Worm (Caenorhabditis elegans) whole organism, L3 larva: ENCODE results near the gene R05G9.3.

Source experiments
- R02D3.7 ChIP-seq: fragments of 150-350 bp; optimal IDR thresholded peaks from 2 replicates; lab custom pipeline; 2014; ENCODE audit warnings: missing biosample characterization, missing genetic modification characterization
- ZK546.5 ChIP-seq: sonication (generic microtip); optimal IDR thresholded peaks from 2 replicates; lab custom pipeline; 2017; ENCODE audit warnings: missing biosample characterization, missing genetic modification characterization
- aly-2 ChIP-seq: fragments of 150-350 bp; optimal IDR thresholded peaks from 2 replicates; lab custom pipeline; 2014; ENCODE audit warnings: missing biosample characterization, missing genetic modification characterization
- ama-1 ChIP-seq: fragments of 150-350 bp; optimal IDR thresholded peaks from 2 replicates; lab custom pipeline; 2018
- ceh-16 ChIP-seq: sonication (generic microtip); optimal IDR thresholded peaks from 2 replicates; lab custom pipeline; 2017; ENCODE audit warnings: missing biosample characterization, missing genetic modification characterization
- ceh-28 ChIP-seq: fragments of 150-350 bp; optimal IDR thresholded peaks from 2 replicates; lab custom pipeline; 2014; ENCODE audit warnings: missing biosample characterization, missing genetic modification reagents, missing genetic modification characterization
- ceh-82 ChIP-seq: fragments of 150-350 bp; optimal IDR thresholded peaks from 2 replicates; lab custom pipeline; 2014; ENCODE audit warnings: missing biosample characterization, missing genetic modification characterization
- ceh-9 ChIP-seq: sonication (generic microtip); optimal IDR thresholded peaks from 2 replicates; lab custom pipeline; 2018; ENCODE audit warnings: missing biosample characterization, missing genetic modification characterization
- egl-27 ChIP-seq: sonication (generic microtip); optimal IDR thresholded peaks from 4 replicates; lab custom pipeline; 2017; ENCODE audit warnings: missing biosample characterization, missing genetic modification reagents, missing genetic modification characterization
- elt-2 ChIP-seq: sonication (generic microtip); optimal IDR thresholded peaks from 2 replicates; lab custom pipeline; 2016; ENCODE audit warnings: missing genetic modification reagents, mild to moderate bottlenecking, missing genetic modification characterization, missing compliant biosample characterization
- eor-1 ChIP-seq, 2 experiments: fragments of 150-350 bp; optimal IDR thresholded peaks; 2 replicates each; lab custom pipeline; 2014 to 2018; ENCODE audit warnings: missing biosample characterization in 2 of 2, missing genetic modification characterization in 2 of 2
- fkh-2 ChIP-seq: fragments of 150-350 bp; optimal IDR thresholded peaks from 2 replicates; lab custom pipeline; 2014; ENCODE audit warnings: missing biosample characterization, missing genetic modification reagents, missing genetic modification characterization
- hmg-11 ChIP-seq: sonication (generic microtip); optimal IDR thresholded peaks from 2 replicates; lab custom pipeline; 2016; ENCODE audit warnings: missing genetic modification characterization, missing compliant biosample characterization
- jun-1 ChIP-seq: fragments of 150-350 bp; optimal IDR thresholded peaks from 2 replicates; lab custom pipeline; 2014; ENCODE audit warnings: missing biosample characterization, missing genetic modification reagents, missing genetic modification characterization
- lin-39 ChIP-seq: fragments of 150-350 bp; optimal IDR thresholded peaks from 2 replicates; lab custom pipeline; 2018; ENCODE audit warnings: missing biosample characterization, missing genetic modification reagents, missing genetic modification characterization
- mdl-1 ChIP-seq: fragments of 150-350 bp; optimal IDR thresholded peaks from 2 replicates; lab custom pipeline; 2014; ENCODE audit warnings: missing biosample characterization, missing genetic modification characterization
- nhr-11 ChIP-seq: fragments of 150-350 bp; optimal IDR thresholded peaks from 2 replicates; lab custom pipeline; 2014; ENCODE audit warnings: missing biosample characterization, missing genetic modification characterization
- nhr-12 ChIP-seq: fragments of 150-350 bp; optimal IDR thresholded peaks from 2 replicates; lab custom pipeline; 2014; ENCODE audit warnings: missing biosample characterization, missing genetic modification characterization
- nhr-25 ChIP-seq: sonication (generic microtip); optimal IDR thresholded peaks from 2 replicates; lab custom pipeline; 2017; ENCODE audit warnings: missing biosample characterization, missing genetic modification characterization
- nhr-43 ChIP-seq: sonication (generic microtip); optimal IDR thresholded peaks from 2 replicates; lab custom pipeline; 2016; ENCODE audit warnings: mild to moderate bottlenecking, missing genetic modification characterization, missing compliant biosample characterization; ENCODE audit not compliant: poor library complexity, severe bottlenecking
- nhr-76 ChIP-seq: fragments of 150-350 bp; sonication (generic microtip); optimal IDR thresholded peaks from 5 replicates; lab custom pipeline; 2014; ENCODE audit warnings: missing biosample characterization, missing genetic modification characterization
- pha-4 ChIP-seq: fragments of 150-350 bp; optimal IDR thresholded peaks from 2 replicates; lab custom pipeline; 2014; ENCODE audit warnings: missing biosample characterization, missing genetic modification reagents, missing genetic modification characterization
- pqm-1 ChIP-seq: fragments of 150-350 bp; optimal IDR thresholded peaks from 2 replicates; lab custom pipeline; 2017; ENCODE audit warnings: missing biosample characterization, missing genetic modification characterization, inconsistent platforms
- sea-2 ChIP-seq: fragments of 150-350 bp; sonication (generic microtip); optimal IDR thresholded peaks from 4 replicates; lab custom pipeline; 2014; ENCODE audit warnings: missing biosample characterization, missing genetic modification reagents, missing genetic modification characterization
- ztf-11 ChIP-seq: fragments of 150-350 bp; optimal IDR thresholded peaks from 2 replicates; lab custom pipeline; 2014; ENCODE audit warnings: missing biosample characterization, missing genetic modification characterization
- ztf-4 ChIP-seq: fragments of 150-350 bp; optimal IDR thresholded peaks from 2 replicates; lab custom pipeline; 2014; ENCODE audit warnings: missing biosample characterization, missing genetic modification characterization

Gene R05G9.3

DNA sequence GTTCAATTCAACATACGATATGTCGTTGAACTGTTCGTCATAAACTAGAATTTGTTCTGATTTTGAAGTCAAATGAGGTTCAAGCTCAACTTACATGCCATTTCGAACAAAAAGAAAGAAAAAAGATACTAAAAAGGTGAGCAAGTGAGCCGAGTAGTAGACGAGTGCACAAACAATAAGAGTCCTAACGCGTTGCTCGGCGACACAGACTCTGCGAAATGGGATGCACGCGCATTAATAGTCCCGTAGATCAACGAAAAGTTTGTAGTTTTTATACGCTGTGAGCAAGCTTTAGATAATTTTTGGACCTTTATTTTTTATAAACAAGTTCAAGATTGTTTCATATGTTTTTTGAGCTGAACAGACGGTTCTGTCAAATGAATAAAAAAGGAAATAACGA lies 27.3 kb upstream of the R05G9.3 start, which contains the start of gene C56E6.4:
Gene C56E6.4, minus strand, starts transcription at position 101 of the 400 bp plus-strand sequence.
- no peak for TF ChIP-seq sea-2 (GFP tag; lab: Kevin White, UChicago)
- TF ChIP-seq ceh-28 (tag; lab: Kevin White, UChicago) = no peak
- TF ChIP-seq ceh-16 (tag; lab: Kevin White, UChicago) = no peak
- TF ChIP-seq hmg-11 (tag; lab: Kevin White, UChicago) = no peak
- TF ChIP-seq nhr-12 (tag; lab: Kevin White, UChicago) = no peak
- no peak for TF ChIP-seq ZK546.5 (tag; lab: Kevin White, UChicago)
- TF ChIP-seq fkh-2 = no peak

DNA sequence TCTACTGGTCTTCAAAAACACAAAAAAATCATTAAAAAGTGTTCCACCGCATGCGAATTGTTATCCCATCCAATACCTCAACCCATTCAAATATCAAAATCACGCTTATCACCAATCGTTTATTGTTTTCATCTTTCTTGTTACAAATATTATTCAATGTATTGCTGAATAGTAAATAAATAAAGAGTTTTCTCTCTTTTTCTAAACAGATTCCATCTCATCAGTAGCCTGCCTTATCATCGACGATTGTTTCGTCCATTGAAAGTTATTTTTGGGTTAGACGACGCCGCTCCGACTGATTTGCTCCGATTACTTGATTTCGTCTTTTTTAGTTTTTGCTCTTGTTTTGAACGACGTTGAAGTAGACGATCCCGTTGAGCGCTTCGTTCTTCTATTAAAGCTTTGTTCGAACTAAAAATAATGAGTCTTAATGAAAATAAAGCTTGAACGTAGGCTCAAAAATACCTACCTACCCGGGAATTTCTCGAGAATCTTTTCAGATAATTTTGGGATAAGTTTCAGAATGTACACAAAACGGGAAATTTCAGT lies 24.9 kb upstream of the R05G9.3 start:
- no peak for TF ChIP-seq nhr-12 (tag; lab: Kevin White, UChicago)
- peak; percentile 1 for TF ChIP-seq pha-4 (tag; lab: Kevin White, UChicago)
- peak; percentile 30 for TF ChIP-seq ceh-28 (tag; lab: Kevin White, UChicago)
- peak; percentile 1 for TF ChIP-seq elt-2 (tag; lab: Kevin White, UChicago)
- peak; percentile 67 for TF ChIP-seq ama-1 (lab: Kevin White, UChicago)

DNA sequence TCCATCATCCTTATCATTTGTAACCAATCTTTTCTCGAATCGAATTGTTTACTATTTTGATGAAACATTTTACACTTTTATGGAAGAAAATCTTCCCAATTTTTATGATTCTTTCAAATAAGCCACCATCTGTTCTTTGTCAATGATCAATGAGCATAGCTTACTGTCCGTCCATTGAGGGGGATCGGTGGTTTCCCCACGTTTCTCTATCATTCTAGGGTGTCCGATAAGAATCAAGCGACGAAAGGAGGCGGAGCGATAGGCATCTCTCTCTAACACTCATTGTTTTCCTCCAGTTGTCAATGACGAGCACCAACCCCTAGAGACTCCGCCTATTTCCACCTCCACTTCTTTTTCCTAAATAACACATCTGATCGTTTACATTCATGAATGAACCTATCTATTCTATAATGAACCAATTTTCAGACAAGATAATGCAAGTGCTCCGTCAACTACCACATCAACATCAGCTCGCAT lies 23.2 kb upstream of the R05G9.3 start, which contains the start of gene C56E6.2:
Gene C56E6.2, plus strand, starts transcription at position 427 of the 477 bp plus-strand sequence.
- no peak for TF ChIP-seq nhr-11 (tag; lab: Kevin White, UChicago)
- TF ChIP-seq elt-2 (tag; lab: Kevin White, UChicago) = peak; percentile 57
- peak; percentile 28 for TF ChIP-seq pqm-1 (tag; lab: Kevin White, UChicago)
- no peak for TF ChIP-seq ztf-4 (tag; lab: Kevin White, UChicago)

DNA sequence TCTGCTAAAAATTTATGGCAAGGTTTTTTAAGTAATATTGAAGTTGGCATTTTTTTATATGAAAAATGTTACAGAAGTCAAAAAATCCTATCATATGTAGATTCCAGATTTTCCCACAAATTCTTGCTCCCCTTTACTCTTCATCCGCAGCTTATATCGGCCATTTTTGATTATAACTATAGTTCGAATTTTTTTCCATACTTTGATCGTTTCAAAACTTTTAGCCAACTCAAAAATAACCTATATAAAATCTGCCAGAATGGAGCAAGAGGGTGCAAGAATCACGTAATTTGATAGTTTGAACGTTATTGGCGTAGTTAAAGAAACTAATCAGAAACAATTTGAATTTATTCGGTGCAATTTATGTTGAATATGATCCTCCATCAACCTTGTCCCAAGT lies 22.6 kb upstream of the R05G9.3 start:
- TF ChIP-seq R02D3.7 (tag; lab: Kevin White, UChicago) = no peak
- TF ChIP-seq nhr-12 (tag; lab: Kevin White, UChicago) = no peak
- no peak for TF ChIP-seq ama-1 (lab: Kevin White, UChicago)
- TF ChIP-seq nhr-76 (tag; lab: Kevin White, UChicago) = no peak
- TF ChIP-seq ceh-9 (tag; lab: Kevin White, UChicago) = no peak
- TF ChIP-seq jun-1 (tag; lab: Kevin White, UChicago) = no peak
- TF ChIP-seq, all 47 proteins: peak for 0

DNA sequence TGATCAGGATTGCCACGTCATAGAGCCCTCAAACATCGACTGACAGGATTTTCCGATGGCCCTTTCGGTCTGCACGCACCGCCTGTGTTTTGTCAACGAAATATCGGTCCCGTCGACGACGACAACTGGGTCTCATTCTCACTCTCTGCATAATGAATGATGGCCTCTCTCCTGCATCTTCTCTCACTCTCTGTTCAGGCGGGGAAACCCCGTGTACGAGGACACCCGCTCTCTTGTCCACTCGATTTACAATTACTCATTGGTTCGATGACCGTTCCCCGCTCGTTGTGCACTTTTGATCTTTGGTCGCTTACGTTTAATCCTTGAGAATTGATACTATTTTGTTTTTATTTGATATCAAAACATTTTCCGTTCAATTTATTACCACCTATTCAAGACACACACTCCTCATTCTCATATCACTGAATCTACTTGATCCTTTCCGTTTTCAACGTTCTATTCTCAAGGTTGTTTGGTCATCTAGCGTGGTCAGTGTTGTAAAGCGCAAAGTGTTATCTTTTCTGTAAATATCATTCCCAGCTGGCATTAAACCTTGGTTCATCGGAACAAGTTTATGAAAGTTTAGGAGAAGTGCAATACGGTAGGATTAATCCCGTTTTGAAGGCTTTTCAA lies 21.4 kb upstream of the R05G9.3 start:
- TF ChIP-seq pqm-1 (tag; lab: Kevin White, UChicago) = peak; percentile 25
- peak; percentile 65 for TF ChIP-seq nhr-25 (tag; lab: Kevin White, UChicago)
- TF ChIP-seq egl-27 = no peak
- TF ChIP-seq ceh-82 (tag; lab: Kevin White, UChicago) = no peak
- peak; percentile 30 for TF ChIP-seq lin-39 (tag; lab: Kevin White, UChicago)
- TF ChIP-seq mdl-1 (tag; lab: Kevin White, UChicago) = no peak
- peak; percentile 19 for TF ChIP-seq nhr-43
- TF ChIP-seq fkh-2 = no peak
- no peak for TF ChIP-seq ztf-11 (tag; lab: Kevin White, UChicago)
- TF ChIP-seq ceh-16 (tag; lab: Kevin White, UChicago) = no peak
- TF ChIP-seq, all 47 proteins: peak for 4

DNA sequence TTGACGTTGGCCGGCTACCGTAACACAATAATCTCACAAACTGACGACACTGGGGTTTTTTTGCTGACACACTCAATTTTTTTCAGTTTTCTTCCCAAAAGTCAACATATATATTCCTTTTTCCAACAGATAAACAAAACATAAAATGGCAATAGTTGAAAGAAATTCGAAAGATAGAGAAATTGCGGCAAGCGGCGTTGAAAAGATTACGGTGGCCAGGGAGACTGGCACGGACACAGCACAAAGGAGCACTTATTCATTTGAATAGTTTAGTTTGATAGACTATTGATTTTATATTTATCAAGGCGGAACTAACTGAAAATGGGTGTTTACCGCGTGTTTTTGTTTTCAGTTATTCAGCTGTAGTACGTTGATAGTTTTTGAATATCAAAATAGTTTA lies 20.0 kb upstream of the R05G9.3 start, which contains the start of gene toe-2:
Gene toe-2, minus strand, starts transcription at position 70 of the 400 bp plus-strand sequence.
- peak; percentile 55 for TF ChIP-seq elt-2 (tag; lab: Kevin White, UChicago)
- TF ChIP-seq pqm-1 (tag; lab: Kevin White, UChicago) = peak; percentile 18
- no peak for TF ChIP-seq aly-2 (tag; lab: Kevin White, UChicago)

DNA sequence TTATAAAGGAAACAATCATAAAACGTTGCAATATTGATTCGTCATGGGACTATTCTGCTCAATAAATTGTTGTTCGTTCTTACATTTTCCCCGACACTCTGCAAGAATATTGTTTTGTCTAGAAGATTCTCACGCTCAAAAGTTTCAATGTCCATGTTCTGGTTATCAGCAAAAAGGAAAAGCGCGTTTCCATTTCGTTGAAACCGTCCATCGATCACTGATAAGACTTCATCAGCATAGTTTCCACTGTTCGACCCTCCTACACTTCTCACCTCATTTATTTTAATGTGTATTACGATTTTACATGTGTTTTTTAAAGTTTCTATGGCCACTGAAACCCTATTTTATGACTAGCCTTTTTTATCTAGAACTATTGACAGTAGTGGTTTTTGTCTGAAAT lies 18.8 kb upstream of the R05G9.3 start:
- peak; percentile 91 for TF ChIP-seq pqm-1 (tag; lab: Kevin White, UChicago)
- peak; percentile 89 for TF ChIP-seq elt-2 (tag; lab: Kevin White, UChicago)
- no peak for TF ChIP-seq eor-1 (tag; optimal IDR thresholded peaks at IDR 0.05; lab: Kevin White, UChicago)
